Worm (Caenorhabditis elegans) whole organism, L3 larva: ENCODE measurements around the gene Y116A8C.467.

ENCODE experiments used
- ama-1 ChIP-seq: fragments of 150-350 bp; optimal IDR thresholded peaks from 2 replicates; lab custom pipeline; 2018
- ceh-28 ChIP-seq: fragments of 150-350 bp; optimal IDR thresholded peaks from 2 replicates; lab custom pipeline; 2014; ENCODE audit warnings: missing biosample characterization, missing genetic modification reagents, missing genetic modification characterization
- nhr-11 ChIP-seq: fragments of 150-350 bp; optimal IDR thresholded peaks from 2 replicates; lab custom pipeline; 2014; ENCODE audit warnings: missing biosample characterization, missing genetic modification characterization

- TF ChIP-seq ceh-28 (tag; lab: Kevin White, UChicago) (no peak), ama-1 (lab: Kevin White, UChicago) (no peak), nhr-11 (tag; lab: Kevin White, UChicago) (no peak)
These were observed 21.2 kb upstream of the Y116A8C.467 start for ce11 chrIV:17084839-17085238.
